Worm (Caenorhabditis elegans) whole organism, early embryonic: Measurements from ENCODE around the gene ges-1.

Source experiments
- B0310.2 ChIP-seq: sonication (generic microtip); optimal IDR thresholded peaks from 2 replicates; lab custom pipeline; 2016; ENCODE audit warnings: mild to moderate bottlenecking, missing genetic modification characterization, missing compliant biosample characterization
- F13C5.2 ChIP-seq: sonication (generic microtip); optimal IDR thresholded peaks from 2 replicates; lab custom pipeline; 2017; ENCODE audit warnings: mild to moderate bottlenecking, missing genetic modification characterization, inconsistent platforms, missing compliant biosample characterization
- aly-1 ChIP-seq: sonication (generic microtip); optimal IDR thresholded peaks from 2 replicates; lab custom pipeline; 2016; ENCODE audit warnings: missing genetic modification characterization, missing compliant biosample characterization
- ama-1 ChIP-seq: fragments of 150-350 bp; optimal IDR thresholded peaks from 2 replicates; lab custom pipeline; 2014
- ceh-13 ChIP-seq: fragments of 200-800 bp; sonication (Bioruptor generic); optimal IDR thresholded peaks from 2 replicates; lab custom pipeline; 2018; ENCODE audit warnings: mild to moderate bottlenecking, missing genetic modification characterization, missing compliant biosample characterization
- ceh-36 ChIP-seq: sonication (generic microtip); optimal IDR thresholded peaks from 2 replicates; lab custom pipeline; 2016; ENCODE audit warnings: missing genetic modification characterization, inconsistent platforms, missing compliant biosample characterization
- ets-7 ChIP-seq: sonication (generic microtip); optimal IDR thresholded peaks from 2 replicates; lab custom pipeline; 2016; ENCODE audit warnings: missing genotype, missing genetic modification characterization, missing compliant biosample characterization
- flt-1 ChIP-seq: fragments of 200-800 bp; sonication (Bioruptor generic); IDR thresholded peaks from 2 replicates; pipeline ENCODE4 v1.3.6; 2022; ENCODE audit warnings: missing genetic modification characterization, missing compliant biosample characterization
- hmbx-1 ChIP-seq: sonication (generic microtip); optimal IDR thresholded peaks from 2 replicates; lab custom pipeline; 2016; ENCODE audit warnings: mild to moderate bottlenecking, missing genetic modification characterization, missing compliant biosample characterization
- hmg-4 ChIP-seq: fragments of 200-800 bp; sonication (Bioruptor generic); optimal IDR thresholded peaks from 2 replicates; lab custom pipeline; 2018; ENCODE audit warnings: mild to moderate bottlenecking, missing genetic modification characterization, missing compliant biosample characterization
- hnd-1 ChIP-seq: sonication (generic microtip); optimal IDR thresholded peaks from 2 replicates; lab custom pipeline; 2016; ENCODE audit warnings: missing genetic modification characterization, missing compliant biosample characterization
- pes-1 ChIP-seq: fragments of 200-800 bp; sonication (Bioruptor generic); IDR thresholded peaks from 2 replicates; pipeline ENCODE4 v1.3.6; 2022; ENCODE audit warnings: missing genetic modification reagents, missing genetic modification characterization, missing compliant biosample characterization
- scrt-1 ChIP-seq: fragments of 200-800 bp; sonication (Bioruptor generic); IDR thresholded peaks from 2 replicates; pipeline ENCODE4 v1.3.6; 2022; ENCODE audit warnings: missing genetic modification characterization, missing compliant biosample characterization
- sea-1 ChIP-seq: fragments of 200-800 bp; sonication (Bioruptor generic); conservative IDR thresholded peaks from 2 replicates; pipeline ENCODE4 v1.3.6; 2022; ENCODE audit warnings: missing genetic modification characterization, missing compliant biosample characterization
- tbx-11 ChIP-seq: fragments of 200-800 bp; sonication (Bioruptor generic); IDR thresholded peaks from 2 replicates; pipeline ENCODE4 v1.3.6; 2022; ENCODE audit warnings: missing genetic modification characterization, missing compliant biosample characterization
- tbx-37 ChIP-seq: fragments of 200-800 bp; sonication (Bioruptor generic); conservative IDR thresholded peaks from 2 replicates; pipeline ENCODE4 v1.3.6; 2022; ENCODE audit warnings: missing genetic modification reagents, missing genetic modification characterization, missing compliant biosample characterization
- tra-4 ChIP-seq: sonication (generic microtip); optimal IDR thresholded peaks from 2 replicates; lab custom pipeline; 2017; ENCODE audit warnings: missing genetic modification characterization, missing compliant biosample characterization

The ges-1 gene

DNA sequence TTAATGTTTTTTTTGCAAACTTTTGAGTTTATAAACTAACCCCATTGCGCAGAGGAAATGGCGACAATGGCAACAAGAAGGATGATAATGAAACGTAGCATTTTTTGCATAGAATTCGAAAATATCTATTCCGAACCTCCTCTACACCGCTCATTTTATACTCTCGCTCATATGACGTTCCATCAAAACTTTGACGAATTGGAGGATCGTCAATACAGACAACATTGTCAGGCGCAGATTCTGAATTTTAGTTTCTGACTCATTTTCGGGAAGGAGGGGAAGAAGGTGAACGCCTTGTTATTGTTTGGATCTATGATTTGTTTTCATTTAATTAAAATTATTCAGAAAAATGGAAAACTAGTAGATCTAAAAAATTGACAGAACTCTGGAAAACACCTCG, 12.2 kb upstream of the ges-1 start, which contains the start of gene cnc-1:
TSS of gene cnc-1 (minus strand) at position 101 of the 400 bp plus-strand sequence.
- TF ChIP-seq ets-7 (tag; lab: Kevin White, UChicago) (no peak), tbx-37 (GFP tag; lab: Robert Waterston, UW) (no peak), ceh-13 (GFP tag; lab: Kevin White, UChicago) (no peak), scrt-1 (GFP tag; lab: Robert Waterston, UW) (no peak)

DNA sequence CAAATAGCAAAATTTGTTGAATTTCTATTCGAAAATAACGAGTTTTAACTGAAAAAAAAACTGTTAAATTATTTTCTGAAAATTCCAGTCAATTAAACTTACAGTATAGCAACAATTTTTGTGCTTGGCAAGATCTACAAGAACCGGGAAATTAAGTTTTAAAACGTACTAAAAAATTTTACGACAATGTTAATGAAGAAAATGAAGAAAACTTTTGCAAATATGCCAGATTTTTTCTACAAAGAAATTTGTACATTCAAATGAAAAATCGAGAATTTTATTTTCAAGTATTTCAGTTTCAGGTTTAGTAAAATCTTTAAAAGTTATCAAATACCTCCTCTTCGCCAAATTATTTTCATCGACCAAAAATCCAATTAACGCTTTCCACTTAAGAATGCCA, 10.1 kb upstream of the ges-1 start, which contains the start of gene cnc-11:
TSS of gene cnc-11 (plus strand) at position 301 of the 400 bp plus-strand sequence.
- TF ChIP-seq ets-7 (tag; lab: Kevin White, UChicago) (no peak), ceh-36 (tag; lab: Kevin White, UChicago) (no peak), tbx-11 (GFP tag; lab: Robert Waterston, UW) (no peak), hmg-4 (GFP tag; lab: Kevin White, UChicago) (no peak), hmbx-1 (tag; lab: Kevin White, UChicago) (no peak), tbx-37 (GFP tag; lab: Robert Waterston, UW) (no peak), B0310.2 (tag; lab: Kevin White, UChicago) (no peak), hnd-1 (tag; lab: Kevin White, UChicago) (no peak), pes-1 (GFP tag; lab: Robert Waterston, UW) (no peak), sea-1 (GFP tag; lab: Robert Waterston, UW) (no peak), flt-1 (GFP tag; lab: Robert Waterston, UW) (no peak)

DNA sequence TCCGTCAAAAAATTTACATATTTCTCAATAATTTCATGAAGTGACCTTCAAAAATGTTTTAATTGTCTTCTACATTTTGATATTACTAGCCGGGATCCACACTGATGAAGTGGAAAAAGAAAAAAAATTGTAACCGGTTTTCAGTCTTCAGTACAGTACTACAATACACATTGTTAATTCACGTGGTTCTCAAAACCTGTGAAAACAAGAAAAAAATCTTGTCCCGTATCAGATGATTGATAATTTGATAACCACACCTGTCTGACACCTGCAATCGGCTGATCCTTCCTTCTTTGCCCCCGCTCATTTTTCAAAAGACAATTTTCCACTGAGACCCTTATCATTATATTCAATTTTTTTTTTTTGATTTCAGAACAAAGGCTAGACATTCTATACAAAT, 6.9 kb upstream of the ges-1 start, which contains the start of gene R09B5.11:
TSS of gene R09B5.11 (plus strand) at position 374 of the 400 bp plus-strand sequence.
- TF ChIP-seq ama-1 (lab: Kevin White, UChicago) (no peak), ceh-13 (GFP tag; lab: Kevin White, UChicago) (no peak), B0310.2 (tag; lab: Kevin White, UChicago) (no peak), pes-1 (GFP tag; lab: Robert Waterston, UW) (no peak)

DNA sequence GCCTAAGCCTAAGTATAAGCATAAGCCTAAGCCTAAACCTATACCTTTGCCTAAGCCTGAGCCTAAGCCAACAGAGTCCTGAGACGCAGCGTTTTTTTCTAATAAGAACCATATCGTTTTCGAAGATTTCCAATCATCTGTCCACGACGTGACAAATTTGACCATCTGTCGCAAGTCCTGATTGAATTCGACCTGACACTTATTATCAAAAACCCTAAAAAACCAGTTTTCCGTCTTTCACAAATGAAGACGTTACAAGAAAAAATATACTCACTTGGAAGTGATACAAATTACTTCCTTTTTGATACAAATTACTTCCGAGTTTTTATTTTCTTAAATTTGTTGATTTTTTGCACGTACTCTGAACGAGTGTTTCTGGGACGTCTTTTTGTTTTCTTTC, 6.3 kb upstream of the ges-1 start:
- no peak for TF ChIP-seq B0310.2 (tag; lab: Kevin White, UChicago)
- no peak for TF ChIP-seq tra-4

DNA sequence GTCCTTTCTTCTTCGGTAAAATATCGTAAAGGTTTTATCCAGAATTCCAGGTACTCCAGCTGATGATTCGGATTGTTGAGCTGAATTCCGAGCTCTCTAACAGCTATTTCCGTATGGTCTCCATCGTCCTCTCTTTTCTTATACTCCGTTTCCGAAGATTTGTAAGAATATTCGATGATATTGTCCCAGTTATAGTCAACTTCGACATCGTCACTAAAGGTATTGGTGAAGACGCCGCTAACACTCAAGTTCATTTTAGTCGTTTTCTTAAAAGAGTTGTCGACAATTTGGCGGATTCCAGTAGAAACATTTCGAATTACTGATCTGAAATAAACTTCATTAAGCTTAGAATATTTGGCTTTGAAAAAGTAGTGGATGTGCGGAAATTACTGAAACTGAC, 3.2 kb upstream of the ges-1 start:
- TF ChIP-seq ceh-36 (tag; lab: Kevin White, UChicago) = no peak
- no peak for TF ChIP-seq hmbx-1 (tag; lab: Kevin White, UChicago)

DNA sequence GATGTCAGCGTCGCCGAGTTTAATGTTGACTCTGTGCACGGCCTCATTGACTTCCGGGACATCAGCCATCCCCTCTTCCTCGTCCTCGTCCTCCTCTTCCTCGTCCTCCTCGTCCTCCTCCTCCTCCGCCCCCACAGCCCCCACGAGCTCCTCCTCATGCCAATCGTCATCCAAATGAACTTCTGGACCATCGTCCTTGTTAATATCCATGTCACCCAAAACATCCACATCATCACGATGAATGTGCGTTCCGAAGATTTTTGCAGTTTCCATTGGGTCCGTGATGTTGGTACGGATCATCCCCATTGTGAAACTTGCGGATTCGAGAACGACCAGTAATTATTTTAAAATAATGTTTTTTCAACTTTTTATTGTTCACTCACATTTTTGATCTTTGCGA, 2.5 kb upstream of the ges-1 start:
- TF ChIP-seq pes-1 (GFP tag; lab: Robert Waterston, UW) (no peak), sea-1 (GFP tag; lab: Robert Waterston, UW) (no peak), tbx-11 (GFP tag; lab: Robert Waterston, UW) (no peak), hnd-1 (tag; lab: Kevin White, UChicago) (no peak), F13C5.2 (tag; lab: Kevin White, UChicago) (no peak), tbx-37 (GFP tag; lab: Robert Waterston, UW) (no peak), flt-1 (GFP tag; lab: Robert Waterston, UW) (no peak), scrt-1 (GFP tag; lab: Robert Waterston, UW) (no peak), B0310.2 (tag; lab: Kevin White, UChicago) (no peak), hmbx-1 (tag; lab: Kevin White, UChicago) (no peak), ets-7 (tag; lab: Kevin White, UChicago) (no peak), ceh-36 (tag; lab: Kevin White, UChicago) (no peak), ceh-13 (GFP tag; lab: Kevin White, UChicago) (no peak), hmg-4 (GFP tag; lab: Kevin White, UChicago) (no peak), tra-4 (no peak), ama-1 (lab: Kevin White, UChicago) (no peak), aly-1 (tag; lab: Kevin White, UChicago) (no peak)

DNA sequence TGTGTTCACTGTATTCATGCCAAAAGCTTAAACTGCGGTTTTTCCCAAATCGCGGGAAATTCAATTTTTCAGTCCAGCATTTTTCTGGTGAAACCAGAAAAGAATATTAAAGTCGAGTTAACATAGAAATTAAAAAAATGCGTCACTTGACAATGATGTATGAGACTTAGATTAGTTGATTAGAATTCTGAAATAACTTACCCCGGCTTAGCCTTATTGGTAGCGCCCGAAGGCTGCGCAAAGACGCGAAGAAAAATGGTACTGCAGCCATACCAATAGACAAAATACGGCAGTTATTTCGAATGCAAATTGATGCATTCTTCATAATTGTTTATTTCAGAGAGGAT, 1.5 kb upstream of the ges-1 start:
- no peak for TF ChIP-seq flt-1 (GFP tag; lab: Robert Waterston, UW)

DNA sequence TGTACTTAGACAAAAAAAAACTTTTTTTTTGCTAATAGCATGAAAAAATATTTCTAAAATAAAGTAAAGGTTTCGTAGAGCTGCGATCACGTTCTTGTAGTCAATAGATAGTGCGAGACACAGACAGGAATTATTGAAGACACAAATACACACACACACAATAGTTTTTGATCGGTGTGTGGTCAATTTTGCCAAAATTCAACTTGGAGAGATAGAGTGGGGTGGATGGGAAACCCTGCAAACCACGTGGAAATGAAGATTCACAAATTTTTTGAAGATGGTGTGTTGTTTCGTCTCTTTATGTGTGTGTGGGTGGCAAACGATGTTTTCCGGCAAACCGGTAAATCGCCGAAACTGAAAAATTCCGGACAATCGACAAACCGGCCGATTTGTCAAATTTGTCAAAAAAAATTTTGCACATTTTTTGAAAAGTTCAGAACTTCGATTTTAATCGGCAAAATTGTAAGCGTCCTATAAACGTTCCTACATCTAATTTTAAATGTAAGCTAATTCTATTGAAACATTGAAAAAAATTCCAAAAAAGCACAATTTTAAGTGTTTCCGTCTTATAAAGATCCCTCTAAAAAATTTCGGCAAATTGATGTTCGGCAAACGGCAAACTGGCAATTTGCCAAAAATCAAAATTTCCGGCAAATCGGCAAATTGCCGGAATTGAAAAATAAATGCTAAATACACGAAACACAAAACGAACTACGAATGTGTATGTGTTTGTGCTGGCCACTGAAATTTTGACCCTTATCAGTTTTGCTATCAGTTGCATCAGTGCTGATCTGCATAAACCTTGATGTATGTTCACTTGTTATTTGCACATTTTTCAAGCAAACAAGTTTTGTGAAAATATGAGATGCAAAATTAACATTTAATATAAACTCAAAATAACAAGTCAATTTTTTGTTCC, 822 bp upstream of the ges-1 start:
- TF ChIP-seq ets-7 (tag; lab: Kevin White, UChicago) (no peak), scrt-1 (GFP tag; lab: Robert Waterston, UW) (no peak), ceh-36 (tag; lab: Kevin White, UChicago) (no peak), hmg-4 (GFP tag; lab: Kevin White, UChicago) (no peak), hmbx-1 (tag; lab: Kevin White, UChicago) (no peak), hnd-1 (tag; lab: Kevin White, UChicago) (no peak)
